Fruit fly (Drosophila melanogaster): Measurements from ENCODE around the gene CG32214.

- TF ChIP-seq sv (GFP tag; optimal IDR thresholded peaks at IDR 0.05) (no peak), rgr (GFP tag; optimal IDR thresholded peaks at IDR 0.05) (no peak), ey (GFP tag; optimal IDR thresholded peaks at IDR 0.05) (no peak), CrebA (GFP tag; optimal IDR thresholded peaks at IDR 0.05; ENCODE audit: borderline replicate concordance) (no peak), Dif (GFP tag; optimal IDR thresholded peaks at IDR 0.05; ENCODE audit: partially characterized antibody) (no peak), HLH106 (tag; optimal IDR thresholded peaks at IDR 0.05) (no peak), dsf (GFP tag; optimal IDR thresholded peaks at IDR 0.05; ENCODE audit: borderline replicate concordance) (no peak), usp (GFP tag; optimal IDR thresholded peaks at IDR 0.05) (no peak), Hr78 (GFP tag; optimal IDR thresholded peaks at IDR 0.05) (no peak), jim (GFP tag; optimal IDR thresholded peaks at IDR 0.05) (no peak), Hnf4 (GFP tag; optimal IDR thresholded peaks at IDR 0.05) (no peak), CG32264 (GFP tag; optimal IDR thresholded peaks at IDR 0.05) (no peak), OdsH (GFP tag; optimal IDR thresholded peaks at IDR 0.05) (no peak), Dfd (GFP tag; optimal IDR thresholded peaks at IDR 0.05) (no peak)
Measured at dm6 chr3L:19497623-19498022, 30.5 kb downstream of the CG32214 start, which contains the start of gene CG9449.

All from whole organism, wandering third instar larva.